Worm (Caenorhabditis elegans) whole organism, L3 larva: ENCODE results near the gene F58H1.6.

ENCODE experiments used
- R02D3.7 ChIP-seq: fragments of 150-350 bp; optimal IDR thresholded peaks from 2 replicates; lab custom pipeline; 2014; ENCODE audit warnings: missing biosample characterization, missing genetic modification characterization
- ZK546.5 ChIP-seq: sonication (generic microtip); optimal IDR thresholded peaks from 2 replicates; lab custom pipeline; 2017; ENCODE audit warnings: missing biosample characterization, missing genetic modification characterization
- aly-2 ChIP-seq: fragments of 150-350 bp; optimal IDR thresholded peaks from 2 replicates; lab custom pipeline; 2014; ENCODE audit warnings: missing biosample characterization, missing genetic modification characterization
- ama-1 ChIP-seq: fragments of 150-350 bp; optimal IDR thresholded peaks from 2 replicates; lab custom pipeline; 2018
- ceh-16 ChIP-seq: sonication (generic microtip); optimal IDR thresholded peaks from 2 replicates; lab custom pipeline; 2017; ENCODE audit warnings: missing biosample characterization, missing genetic modification characterization
- ceh-28 ChIP-seq: fragments of 150-350 bp; optimal IDR thresholded peaks from 2 replicates; lab custom pipeline; 2014; ENCODE audit warnings: missing biosample characterization, missing genetic modification reagents, missing genetic modification characterization
- ceh-82 ChIP-seq: fragments of 150-350 bp; optimal IDR thresholded peaks from 2 replicates; lab custom pipeline; 2014; ENCODE audit warnings: missing biosample characterization, missing genetic modification characterization
- ceh-9 ChIP-seq: sonication (generic microtip); optimal IDR thresholded peaks from 2 replicates; lab custom pipeline; 2018; ENCODE audit warnings: missing biosample characterization, missing genetic modification characterization
- daf-12 ChIP-seq: fragments of 150-350 bp; optimal IDR thresholded peaks from 2 replicates; lab custom pipeline; 2014; ENCODE audit warnings: missing biosample characterization, missing genetic modification reagents, missing genetic modification characterization
- egl-27 ChIP-seq: sonication (generic microtip); optimal IDR thresholded peaks from 4 replicates; lab custom pipeline; 2017; ENCODE audit warnings: missing biosample characterization, missing genetic modification reagents, missing genetic modification characterization
- egl-5 ChIP-seq: fragments of 150-350 bp; optimal IDR thresholded peaks from 2 replicates; lab custom pipeline; 2017; ENCODE audit warnings: missing biosample characterization, missing genetic modification reagents, missing genetic modification characterization, inconsistent platforms
- elt-1 ChIP-seq: fragments of 150-350 bp; optimal IDR thresholded peaks from 2 replicates; lab custom pipeline; 2014; ENCODE audit warnings: missing biosample characterization, missing genetic modification characterization
- elt-2 ChIP-seq: sonication (generic microtip); optimal IDR thresholded peaks from 2 replicates; lab custom pipeline; 2016; ENCODE audit warnings: missing genetic modification reagents, mild to moderate bottlenecking, missing genetic modification characterization, missing compliant biosample characterization
- fkh-10 ChIP-seq: sonication (generic microtip); optimal IDR thresholded peaks from 2 replicates; lab custom pipeline; 2017; ENCODE audit warnings: missing biosample characterization, missing genetic modification reagents, missing genetic modification characterization
- fkh-2 ChIP-seq: fragments of 150-350 bp; optimal IDR thresholded peaks from 2 replicates; lab custom pipeline; 2014; ENCODE audit warnings: missing biosample characterization, missing genetic modification reagents, missing genetic modification characterization
- hmg-11 ChIP-seq: sonication (generic microtip); optimal IDR thresholded peaks from 2 replicates; lab custom pipeline; 2016; ENCODE audit warnings: missing genetic modification characterization, missing compliant biosample characterization
- jun-1 ChIP-seq: fragments of 150-350 bp; optimal IDR thresholded peaks from 2 replicates; lab custom pipeline; 2014; ENCODE audit warnings: missing biosample characterization, missing genetic modification reagents, missing genetic modification characterization
- lin-15B ChIP-seq: fragments of 150-350 bp; optimal IDR thresholded peaks from 2 replicates; lab custom pipeline; 2014; ENCODE audit warnings: missing biosample characterization, missing genetic modification characterization
- lsy-12 ChIP-seq: sonication (generic microtip); optimal IDR thresholded peaks from 2 replicates; lab custom pipeline; 2016; ENCODE audit warnings: mild to moderate bottlenecking, missing genetic modification characterization, missing compliant biosample characterization
- mdl-1 ChIP-seq: fragments of 150-350 bp; optimal IDR thresholded peaks from 2 replicates; lab custom pipeline; 2014; ENCODE audit warnings: missing biosample characterization, missing genetic modification characterization
- mml-1 ChIP-seq: fragments of 150-350 bp; sonication (generic microtip); optimal IDR thresholded peaks from 3 replicates; lab custom pipeline; 2014; ENCODE audit warnings: missing biosample characterization, missing genetic modification characterization
- nfya-1 ChIP-seq: sonication (generic microtip); optimal IDR thresholded peaks from 2 replicates; lab custom pipeline; 2017; ENCODE audit warnings: missing genetic modification characterization, mild to moderate bottlenecking, missing compliant biosample characterization, antibody characterized with exemption, moderate library complexity; ENCODE audit not compliant: insufficient read depth
- nhr-11 ChIP-seq: fragments of 150-350 bp; optimal IDR thresholded peaks from 2 replicates; lab custom pipeline; 2014; ENCODE audit warnings: missing biosample characterization, missing genetic modification characterization
- nhr-12 ChIP-seq: fragments of 150-350 bp; optimal IDR thresholded peaks from 2 replicates; lab custom pipeline; 2014; ENCODE audit warnings: missing biosample characterization, missing genetic modification characterization
- nhr-23 ChIP-seq: fragments of 150-350 bp; optimal IDR thresholded peaks from 2 replicates; lab custom pipeline; 2014; ENCODE audit warnings: missing biosample characterization, missing genetic modification reagents, missing genetic modification characterization
- nhr-237 ChIP-seq: fragments of 150-350 bp; optimal IDR thresholded peaks from 2 replicates; lab custom pipeline; 2014; ENCODE audit warnings: missing biosample characterization, missing genetic modification characterization
- nhr-25 ChIP-seq: sonication (generic microtip); optimal IDR thresholded peaks from 2 replicates; lab custom pipeline; 2017; ENCODE audit warnings: missing biosample characterization, missing genetic modification characterization
- nhr-28 ChIP-seq: fragments of 150-350 bp; optimal IDR thresholded peaks from 2 replicates; lab custom pipeline; 2014; ENCODE audit warnings: missing biosample characterization, missing genetic modification characterization
- nhr-43 ChIP-seq: sonication (generic microtip); optimal IDR thresholded peaks from 2 replicates; lab custom pipeline; 2016; ENCODE audit warnings: mild to moderate bottlenecking, missing genetic modification characterization, missing compliant biosample characterization; ENCODE audit not compliant: poor library complexity, severe bottlenecking
- nhr-67 ChIP-seq: fragments of 150-350 bp; optimal IDR thresholded peaks from 2 replicates; lab custom pipeline; 2014; ENCODE audit warnings: missing biosample characterization, missing genetic modification characterization
- nhr-76 ChIP-seq: fragments of 150-350 bp; sonication (generic microtip); optimal IDR thresholded peaks from 5 replicates; lab custom pipeline; 2014; ENCODE audit warnings: missing biosample characterization, missing genetic modification characterization
- nhr-77 ChIP-seq: fragments of 150-350 bp; optimal IDR thresholded peaks from 2 replicates; lab custom pipeline; 2014; ENCODE audit warnings: missing biosample characterization, missing genetic modification characterization
- pha-4 ChIP-seq: fragments of 150-350 bp; optimal IDR thresholded peaks from 2 replicates; lab custom pipeline; 2014; ENCODE audit warnings: missing biosample characterization, missing genetic modification reagents, missing genetic modification characterization
- pqm-1 ChIP-seq: fragments of 150-350 bp; optimal IDR thresholded peaks from 2 replicates; lab custom pipeline; 2017; ENCODE audit warnings: missing biosample characterization, missing genetic modification characterization, inconsistent platforms
- sea-2 ChIP-seq: fragments of 150-350 bp; sonication (generic microtip); optimal IDR thresholded peaks from 4 replicates; lab custom pipeline; 2014; ENCODE audit warnings: missing biosample characterization, missing genetic modification reagents, missing genetic modification characterization
- skn-1 ChIP-seq: fragments of 150-350 bp; optimal IDR thresholded peaks from 2 replicates; lab custom pipeline; 2014; ENCODE audit warnings: missing biosample characterization, missing genetic modification characterization
- snpc-4 ChIP-seq: fragments of 150-350 bp; optimal IDR thresholded peaks from 2 replicates; lab custom pipeline; 2014; ENCODE audit warnings: missing biosample characterization, missing genetic modification characterization
- tbx-2 ChIP-seq: sonication (generic microtip); optimal IDR thresholded peaks from 2 replicates; lab custom pipeline; 2016; ENCODE audit warnings: mild to moderate bottlenecking, missing genetic modification characterization, missing compliant biosample characterization
- unc-39 ChIP-seq: sonication (generic microtip); optimal IDR thresholded peaks from 4 replicates; lab custom pipeline; 2017; ENCODE audit warnings: missing biosample characterization, missing genetic modification characterization
- unc-62 ChIP-seq: fragments of 150-350 bp; sonication (generic microtip); optimal IDR thresholded peaks from 4 replicates; lab custom pipeline; 2014; ENCODE audit warnings: missing biosample characterization, missing genetic modification reagents, missing genetic modification characterization
- zag-1 ChIP-seq: fragments of 150-350 bp; optimal IDR thresholded peaks from 2 replicates; lab custom pipeline; 2014; ENCODE audit warnings: missing biosample characterization, missing genetic modification characterization
- ztf-11 ChIP-seq: fragments of 150-350 bp; optimal IDR thresholded peaks from 2 replicates; lab custom pipeline; 2014; ENCODE audit warnings: missing biosample characterization, missing genetic modification characterization

The F58H1.6 gene

DNA sequence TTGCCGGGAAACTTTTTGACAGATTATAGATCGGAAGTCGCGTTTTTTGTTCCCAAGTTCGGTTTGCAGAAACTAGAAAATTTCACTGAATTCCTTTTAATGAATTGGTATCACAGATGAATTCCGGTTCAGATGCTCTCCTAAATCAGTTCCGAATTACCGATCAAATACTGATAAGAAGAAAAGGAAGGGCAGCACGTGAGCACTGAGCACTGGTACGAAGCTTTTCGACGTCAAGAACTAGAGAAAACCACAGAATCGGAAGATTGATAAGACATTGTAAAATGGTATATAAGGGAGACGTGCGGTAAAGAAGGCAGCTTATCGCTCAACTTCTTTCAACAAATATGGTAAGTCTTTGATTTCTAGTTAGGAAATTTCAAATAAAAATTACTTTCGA, 32.8 kb downstream of the F58H1.6 start, which contains the start of gene cpr-1:
Gene cpr-1, plus strand, starts transcription at position 319 of the 400 bp plus-strand sequence.
- TF ChIP-seq nhr-11 (tag; lab: Kevin White, UChicago): no peak
- TF ChIP-seq elt-2 (tag; lab: Kevin White, UChicago): peak; percentile 99
- TF ChIP-seq fkh-10 (GFP tag; lab: Kevin White, UChicago): no peak
- TF ChIP-seq egl-5 (tag; lab: Kevin White, UChicago): no peak
- TF ChIP-seq snpc-4 (tag; lab: Kevin White, UChicago): no peak
- no peak for TF ChIP-seq hmg-11 (tag; lab: Kevin White, UChicago)
- no peak for TF ChIP-seq egl-27
- no peak for TF ChIP-seq ceh-82 (tag; lab: Kevin White, UChicago)
- no peak for TF ChIP-seq ceh-28 (tag; lab: Kevin White, UChicago)
- TF ChIP-seq pqm-1 (tag; lab: Kevin White, UChicago): peak; percentile 86
- TF ChIP-seq pha-4 (tag; lab: Kevin White, UChicago): peak; percentile 21
- no peak for TF ChIP-seq zag-1
- TF ChIP-seq unc-39: no peak
- TF ChIP-seq nhr-23: no peak
- TF ChIP-seq elt-1 (tag; lab: Kevin White, UChicago): no peak
- no peak for TF ChIP-seq ZK546.5
- TF ChIP-seq tbx-2 (tag; lab: Kevin White, UChicago): no peak
- TF ChIP-seq nhr-12 (tag; lab: Kevin White, UChicago): no peak
- TF ChIP-seq ceh-9 (tag; lab: Kevin White, UChicago): no peak
- TF ChIP-seq fkh-2 (tag; lab: Kevin White, UChicago): no peak
- TF ChIP-seq lsy-12: no peak
- no peak for TF ChIP-seq R02D3.7 (tag; lab: Kevin White, UChicago)
- no peak for TF ChIP-seq nhr-76
- TF ChIP-seq daf-12 (tag; lab: Kevin White, UChicago): no peak
- no peak for TF ChIP-seq aly-2 (tag; lab: Kevin White, UChicago)
- TF ChIP-seq nfya-1 (tag; lab: Kevin White, UChicago): no peak
- TF ChIP-seq jun-1 (tag; lab: Kevin White, UChicago): peak; percentile 71
- TF ChIP-seq ztf-11 (tag; lab: Kevin White, UChicago): no peak
- TF ChIP-seq unc-62: no peak
- no peak for TF ChIP-seq nhr-43 (tag; lab: Kevin White, UChicago)
- no peak for TF ChIP-seq nhr-67 (tag; lab: Kevin White, UChicago)

DNA sequence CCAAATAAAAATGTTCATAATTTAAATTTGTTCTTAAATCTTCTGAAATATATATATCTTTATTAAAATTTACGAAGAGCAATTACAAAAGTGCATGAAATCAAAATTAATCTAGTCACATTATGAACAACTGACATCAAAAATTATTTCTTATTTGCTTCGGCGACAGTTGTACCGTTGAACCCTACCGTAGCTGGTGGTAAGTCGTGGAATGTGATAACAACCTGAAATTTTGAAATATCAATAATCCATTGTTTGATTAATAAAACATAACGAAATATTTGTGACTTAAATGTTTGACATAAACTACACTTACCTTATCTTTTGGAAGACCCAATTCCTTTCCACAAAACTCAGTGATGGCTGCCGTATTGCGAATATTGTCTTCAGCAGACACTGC, 34.3 kb downstream of the F58H1.6 start:
- TF ChIP-seq egl-5 (tag; lab: Kevin White, UChicago) (no peak), pha-4 (tag; lab: Kevin White, UChicago) (no peak), nhr-28 (tag; lab: Kevin White, UChicago) (no peak), elt-2 (tag; lab: Kevin White, UChicago) (peak; percentile 91), pqm-1 (tag; lab: Kevin White, UChicago) (peak; percentile 85), jun-1 (tag; lab: Kevin White, UChicago) (peak; percentile 68), ceh-82 (tag; lab: Kevin White, UChicago) (no peak), ceh-16 (no peak), ztf-11 (tag; lab: Kevin White, UChicago) (no peak)

ce11 chrV:11978179-11978578, 35.8 kb downstream of the F58H1.6 start, which contains the start of gene mif-2:
Gene mif-2, minus strand, starts transcription at chrV:11978459.
- no peak for TF ChIP-seq daf-12 (tag; lab: Kevin White, UChicago)
- no peak for TF ChIP-seq nhr-76
- TF ChIP-seq lsy-12: no peak
- TF ChIP-seq snpc-4 (tag; lab: Kevin White, UChicago): no peak
- TF ChIP-seq egl-27: no peak
- no peak for TF ChIP-seq elt-1 (tag; lab: Kevin White, UChicago)
- TF ChIP-seq nhr-23: no peak

- TF ChIP-seq zag-1 (no peak), lin-15B (tag; lab: Kevin White, UChicago) (peak; percentile 92), ceh-9 (tag; lab: Kevin White, UChicago) (no peak), nhr-12 (tag; lab: Kevin White, UChicago) (no peak), aly-2 (tag; lab: Kevin White, UChicago) (peak; percentile 63), ZK546.5 (no peak), mdl-1 (tag; lab: Kevin White, UChicago) (peak; percentile 9), snpc-4 (tag; lab: Kevin White, UChicago) (peak; percentile 100), ama-1 (lab: Kevin White, UChicago) (peak; percentile 98), daf-12 (tag; lab: Kevin White, UChicago) (no peak), pha-4 (tag; lab: Kevin White, UChicago) (peak; percentile 88), nhr-25 (tag; lab: Kevin White, UChicago) (peak; percentile 95), nhr-11 (tag; lab: Kevin White, UChicago) (peak; percentile 70), ztf-11 (tag; lab: Kevin White, UChicago) (no peak), fkh-2 (tag; lab: Kevin White, UChicago) (no peak), jun-1 (tag; lab: Kevin White, UChicago) (peak; percentile 92), nhr-77 (tag; lab: Kevin White, UChicago) (peak; percentile 88), nhr-23 (peak; percentile 94), nhr-43 (tag; lab: Kevin White, UChicago) (peak; percentile 90), egl-5 (tag; lab: Kevin White, UChicago) (peak; percentile 84), sea-2 (no peak), lsy-12 (peak; percentile 92), tbx-2 (tag; lab: Kevin White, UChicago) (peak; percentile 79), skn-1 (tag; lab: Kevin White, UChicago) (peak; percentile 87), nhr-237 (tag; lab: Kevin White, UChicago) (no peak), mml-1 (no peak)
Observed at ce11 chrV:11979673-11980561, 37.5 kb downstream of the F58H1.6 start, which contains the start of gene snr-4. Gene snr-4, minus strand, starts transcription at chrV:11979723.
